Fruit fly (Drosophila melanogaster) whole organism, wandering third instar larva: ENCODE data around the gene hdly.

Source experiments
- Abd-B ChIP-seq: fragments of >200 bp; optimal IDR thresholded peaks from 2 replicates; lab custom pipeline; 2017; ENCODE audit warnings: missing biosample characterization, missing genetic modification characterization
- CG32264 ChIP-seq: fragments of 200-800 bp; sonication (Bioruptor generic); optimal IDR thresholded peaks from 2 replicates; lab custom pipeline; 2016; ENCODE audit warnings: missing biosample characterization, missing genetic modification characterization
- CG9705 ChIP-seq: fragments of 200-800 bp; sonication (Bioruptor generic); optimal IDR thresholded peaks from 2 replicates; lab custom pipeline; 2018; ENCODE audit warnings: missing biosample characterization, mild to moderate bottlenecking, missing genetic modification characterization
- CrebA ChIP-seq: fragments of 200-800 bp; sonication (Bioruptor generic); optimal IDR thresholded peaks from 2 replicates; lab custom pipeline; 2016; ENCODE audit warnings: missing biosample characterization, mild to moderate bottlenecking, missing genetic modification characterization, borderline replicate concordance
- Dfd ChIP-seq: fragments of >200 bp; optimal IDR thresholded peaks from 2 replicates; lab custom pipeline; 2017; ENCODE audit warnings: missing biosample characterization, missing genetic modification characterization
- Dif ChIP-seq: fragments of 200-275, 200-300 bp; sonication (Bioruptor generic); optimal IDR thresholded peaks from 2 replicates; lab custom pipeline; 2018; ENCODE audit warnings: missing biosample characterization, missing genetic modification characterization; ENCODE audit not compliant: partially characterized antibody
- GATAd ChIP-seq: sonication (Bioruptor generic); optimal IDR thresholded peaks from 2 replicates; lab custom pipeline; 2016; ENCODE audit warnings: missing biosample characterization, missing genetic modification characterization
- HLH106 ChIP-seq: fragments of 200-800 bp; optimal IDR thresholded peaks from 3 replicates; lab custom pipeline; 2019; ENCODE audit warnings: missing biosample characterization, mild to moderate bottlenecking, missing genetic modification characterization, moderate library complexity
- Hnf4 ChIP-seq: fragments of 200-800 bp; sonication (Bioruptor generic); optimal IDR thresholded peaks from 2 replicates; lab custom pipeline; 2016; ENCODE audit warnings: missing biosample characterization, mild to moderate bottlenecking, missing genetic modification characterization
- Hr78 ChIP-seq: fragments of >200 bp; optimal IDR thresholded peaks from 2 replicates; lab custom pipeline; 2017; ENCODE audit warnings: missing biosample characterization, missing genetic modification characterization
- Hr83 ChIP-seq: fragments of 200-300 bp; sonication (Bioruptor generic); optimal IDR thresholded peaks from 2 replicates; lab custom pipeline; 2016; ENCODE audit warnings: missing biosample characterization, mild to moderate bottlenecking, missing genetic modification characterization, moderate library complexity; ENCODE audit not compliant: poor library complexity, severe bottlenecking
- Jra ChIP-seq: sonication (Bioruptor generic); optimal IDR thresholded peaks from 2 replicates; lab custom pipeline; 2016; ENCODE audit warnings: missing biosample characterization, missing genetic modification characterization
- Rel ChIP-seq, 2 experiments: fragments of 200-800 bp; sonication (Bioruptor generic) in 1 of 2; optimal IDR thresholded peaks; 2 replicates in 1 of 2; 3 replicates in 1 of 2; lab custom pipeline; 2016 to 2019; ENCODE audit warnings: mild to moderate bottlenecking in 2 of 2, missing biosample characterization in 2 of 2, missing genetic modification characterization in 2 of 2, moderate library complexity in 1 of 2
- Sp1 ChIP-seq: fragments of 200-800 bp; sonication (Bioruptor generic); optimal IDR thresholded peaks from 3 replicates; lab custom pipeline; 2019; ENCODE audit warnings: missing biosample characterization, mild to moderate bottlenecking, missing genetic modification characterization, moderate library complexity
- br ChIP-seq: fragments of 200-800 bp; sonication (Bioruptor generic); optimal IDR thresholded peaks from 2 replicates; lab custom pipeline; 2016; ENCODE audit warnings: missing biosample characterization, missing genetic modification characterization
- brk ChIP-seq: fragments of 200-800 bp; sonication (Bioruptor generic); optimal IDR thresholded peaks from 2 replicates; lab custom pipeline; 2016; ENCODE audit warnings: missing biosample characterization, mild to moderate bottlenecking, missing genetic modification characterization
- dl ChIP-seq, 2 experiments: fragments of 175-275, 200-275 bp in 1 of 2; fragments of 200-275 bp in 1 of 2; sonication (Bioruptor generic); optimal IDR thresholded peaks; lab custom pipeline; 2018; ENCODE audit warnings: mild to moderate bottlenecking in 2 of 2, missing biosample characterization in 2 of 2, missing genetic modification characterization in 2 of 2, moderate library complexity in 2 of 2; ENCODE audit not compliant: partially characterized antibody in 2 of 2, insufficient read depth in 1 of 2
- dmrt93B ChIP-seq: fragments of 200-800 bp; sonication (Bioruptor generic); optimal IDR thresholded peaks from 2 replicates; lab custom pipeline; 2018; ENCODE audit warnings: missing biosample characterization, mild to moderate bottlenecking, missing genetic modification characterization
- ey ChIP-seq: fragments of 200-800 bp; sonication (Bioruptor generic); optimal IDR thresholded peaks from 2 replicates; lab custom pipeline; 2016; ENCODE audit warnings: missing biosample characterization, missing genetic modification characterization
- foxo ChIP-seq, 2 experiments: fragments of 200-800 bp; sonication (Bioruptor generic); optimal IDR thresholded peaks; 2 replicates in 1 of 2; 3 replicates in 1 of 2; lab custom pipeline; 2016 to 2017; ENCODE audit warnings: missing biosample characterization in 2 of 2, missing genetic modification characterization in 2 of 2
- fru ChIP-seq: fragments of 200-800 bp; sonication (Bioruptor generic); optimal IDR thresholded peaks from 3 replicates; lab custom pipeline; 2016; ENCODE audit warnings: missing biosample characterization, mild to moderate bottlenecking, missing genetic modification characterization
- h ChIP-seq: fragments of 200-800 bp; sonication (Bioruptor generic); optimal IDR thresholded peaks from 3 replicates; lab custom pipeline; 2016; ENCODE audit warnings: missing biosample characterization, mild to moderate bottlenecking, missing genetic modification characterization
- jim ChIP-seq: fragments of 175-275, 200-325 bp; sonication (Bioruptor generic); optimal IDR thresholded peaks from 2 replicates; lab custom pipeline; 2016; ENCODE audit warnings: missing biosample characterization, mild to moderate bottlenecking, missing genetic modification characterization
- lola ChIP-seq: fragments of >200 bp; optimal IDR thresholded peaks from 2 replicates; lab custom pipeline; 2017; ENCODE audit warnings: missing biosample characterization, missing genetic modification characterization
- pan ChIP-seq: fragments of >200 bp; optimal IDR thresholded peaks from 2 replicates; lab custom pipeline; 2017
- psq ChIP-seq: fragments of 200-800 bp; sonication (Bioruptor generic); optimal IDR thresholded peaks from 3 replicates; lab custom pipeline; 2017; ENCODE audit warnings: missing biosample characterization, mild to moderate bottlenecking, missing genetic modification characterization, moderate library complexity
- sage ChIP-seq: fragments of 200-800 bp; sonication (Bioruptor generic); optimal IDR thresholded peaks from 2 replicates; lab custom pipeline; 2016; ENCODE audit warnings: missing biosample characterization, mild to moderate bottlenecking, missing genetic modification characterization
- sv ChIP-seq: fragments of 200-800 bp; sonication (Bioruptor generic); optimal IDR thresholded peaks from 3 replicates; lab custom pipeline; 2016; ENCODE audit warnings: missing biosample characterization, missing genetic modification characterization
- tai ChIP-seq: sonication (Bioruptor generic); optimal IDR thresholded peaks from 2 replicates; lab custom pipeline; 2016; ENCODE audit warnings: missing biosample characterization, missing genetic modification characterization
- usp ChIP-seq: fragments of >200 bp; optimal IDR thresholded peaks from 2 replicates; lab custom pipeline; 2017; ENCODE audit warnings: missing biosample characterization, missing genetic modification characterization
- woc ChIP-seq: sonication (Bioruptor generic); optimal IDR thresholded peaks from 2 replicates; lab custom pipeline; 2016; ENCODE audit warnings: missing biosample characterization, mild to moderate bottlenecking, missing genetic modification characterization

Gene hdly

DNA sequence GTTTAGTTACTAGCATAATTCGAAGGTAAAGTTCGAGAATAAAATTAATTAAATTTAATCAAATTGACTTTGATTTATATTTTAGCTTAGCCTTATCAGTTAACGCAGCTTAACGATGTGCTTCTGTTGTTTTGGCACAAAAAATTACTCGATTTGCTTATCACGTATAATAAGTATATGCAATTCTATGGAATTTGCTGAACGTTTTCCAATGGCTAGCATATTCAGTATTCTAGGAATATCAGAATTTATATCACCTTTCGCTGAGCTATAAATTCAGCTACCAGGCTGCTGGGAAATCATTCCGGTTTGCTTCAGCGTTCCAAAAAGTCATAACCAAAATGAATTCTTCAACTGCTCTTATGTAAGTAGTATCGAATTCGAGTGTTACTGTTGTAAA is 43.4 kb upstream of the hdly start, which contains the start of gene TotA:
Gene TotA (plus strand): TSS at position 301 of the 400 bp plus-strand sequence.
- TF ChIP-seq Dif (GFP tag; lab: Kevin White, UChicago) (no peak), CG32264 (GFP tag; lab: Kevin White, UChicago) (no peak), Hr83 (no peak), usp (GFP tag; lab: Kevin White, UChicago) (no peak), fru (GFP tag; lab: Kevin White, UChicago) (no peak), ey (GFP tag; lab: Kevin White, UChicago) (no peak), Hnf4 (no peak), Sp1 (GFP tag; lab: Kevin White, UChicago) (no peak), Rel (GFP tag; optimal IDR thresholded peaks at IDR 0.05; lab: Kevin White, UChicago) (no peak), Rel (tag; optimal IDR thresholded peaks at IDR 0.05; lab: Kevin White, UChicago) (no peak), Abd-B (no peak), Hr78 (no peak), sv (GFP tag; lab: Kevin White, UChicago) (no peak), sage (GFP tag; lab: Kevin White, UChicago) (no peak), jim (GFP tag; lab: Kevin White, UChicago) (no peak), brk (GFP tag; lab: Kevin White, UChicago) (no peak), dl (GFP tag; optimal IDR thresholded peaks at IDR 0.05; lab: Kevin White, UChicago; ENCODE audit: insufficient read depth in 1 of 2, partially characterized antibody in 2 of 2) (no peak), h (no peak), Jra (GFP tag; lab: Kevin White, UChicago) (no peak), tai (no peak)
- TF ChIP-seq, all 38 proteins: peak for 0

DNA sequence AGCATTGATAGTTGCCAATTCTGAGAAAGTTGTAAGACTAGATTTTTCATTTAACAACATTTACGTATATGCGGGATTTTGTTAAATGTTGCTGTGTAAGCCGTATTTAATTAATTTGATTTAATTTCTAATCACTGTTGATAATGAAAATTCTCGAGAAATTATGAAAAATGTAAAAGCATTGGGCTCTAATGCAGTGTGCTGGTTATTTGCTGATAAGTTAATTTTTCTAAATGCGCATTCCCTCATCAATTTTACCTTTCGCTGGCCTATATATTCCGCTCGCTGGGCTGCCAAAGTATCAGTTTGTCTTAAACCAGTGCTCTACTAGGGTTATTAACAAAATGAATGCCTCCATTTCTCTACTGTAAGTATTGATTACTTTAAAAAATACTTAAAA is 41.4 kb upstream of the hdly start, which contains the start of gene TotC:
Gene TotC (plus strand): TSS at position 301 of the 400 bp plus-strand sequence.
- TF ChIP-seq dl (GFP tag; optimal IDR thresholded peaks at IDR 0.05; lab: Kevin White, UChicago; ENCODE audit: insufficient read depth in 1 of 2, partially characterized antibody in 2 of 2) (no peak), CG9705 (GFP tag; lab: Kevin White, UChicago) (no peak), HLH106 (tag; lab: Kevin White, UChicago) (no peak), CrebA (GFP tag; lab: Kevin White, UChicago) (no peak), GATAd (GFP tag; lab: Kevin White, UChicago) (no peak), tai (no peak), psq (GFP tag; lab: Kevin White, UChicago) (no peak), ey (GFP tag; lab: Kevin White, UChicago) (no peak), Dfd (GFP tag; lab: Kevin White, UChicago) (no peak), fru (GFP tag; lab: Kevin White, UChicago) (no peak), Sp1 (GFP tag; lab: Kevin White, UChicago) (no peak), CG32264 (GFP tag; lab: Kevin White, UChicago) (no peak), pan (lab: Kevin White, UChicago) (no peak), sage (GFP tag; lab: Kevin White, UChicago) (no peak), foxo (GFP tag; optimal IDR thresholded peaks at IDR 0.05; lab: Kevin White, UChicago) (no peak)

DNA sequence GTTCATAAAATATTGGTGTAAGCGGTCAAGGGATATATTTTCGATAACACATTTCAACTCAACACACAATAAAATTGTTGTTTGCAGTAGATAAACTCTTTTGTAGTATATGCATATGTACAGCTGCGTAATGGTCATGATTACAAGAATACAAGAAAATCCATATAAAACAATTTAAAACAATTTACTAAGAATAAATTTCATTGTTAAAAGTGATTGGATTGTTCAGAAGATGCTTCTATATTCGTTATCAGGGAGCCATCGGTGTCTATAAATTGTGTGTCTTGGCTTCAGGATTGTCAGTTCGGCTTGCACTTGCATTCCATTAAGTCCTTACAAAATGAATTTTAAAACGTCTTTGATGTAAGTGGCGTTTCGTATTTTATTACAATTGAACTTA is 40.5 kb upstream of the hdly start, which contains the start of gene TotB:
Gene TotB (plus strand): TSS at position 301 of the 400 bp plus-strand sequence.
- TF ChIP-seq Hr83 (no peak), Hnf4 (no peak), Hr78 (no peak), Dfd (GFP tag; lab: Kevin White, UChicago) (no peak), br (GFP tag; lab: Kevin White, UChicago) (no peak), sv (GFP tag; lab: Kevin White, UChicago) (no peak)

DNA sequence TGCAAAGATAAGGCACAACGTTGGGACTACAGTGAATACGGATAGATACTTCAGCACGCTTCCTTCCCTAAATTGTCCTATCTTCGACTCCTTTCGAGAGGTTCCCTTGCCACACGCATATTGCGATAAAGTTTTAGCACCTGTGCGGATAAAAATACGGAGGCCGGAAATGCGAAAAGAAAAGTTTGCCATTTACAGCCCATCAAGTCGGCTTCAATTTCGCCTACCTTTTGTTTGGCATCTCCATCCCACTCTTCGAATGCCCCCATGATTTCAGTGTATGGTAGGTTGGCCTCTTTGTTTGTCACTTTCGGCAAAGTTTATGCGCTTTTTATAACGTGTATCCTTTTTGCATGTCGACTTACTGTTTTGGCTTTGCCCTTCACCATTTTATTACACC is 37.4 kb upstream of the hdly start:
- no peak for TF ChIP-seq Dfd (GFP tag; lab: Kevin White, UChicago)
- no peak for TF ChIP-seq Rel (GFP tag; optimal IDR thresholded peaks at IDR 0.05; lab: Kevin White, UChicago)
- TF ChIP-seq Rel (tag; optimal IDR thresholded peaks at IDR 0.05; lab: Kevin White, UChicago) = no peak
- no peak for TF ChIP-seq dl (GFP tag; optimal IDR thresholded peaks at IDR 0.05; lab: Kevin White, UChicago; ENCODE audit: insufficient read depth in 1 of 2, partially characterized antibody in 2 of 2)
- TF ChIP-seq brk (GFP tag; lab: Kevin White, UChicago) = no peak
- no peak for TF ChIP-seq CrebA (GFP tag; lab: Kevin White, UChicago)
- TF ChIP-seq foxo (GFP tag; optimal IDR thresholded peaks at IDR 0.05; lab: Kevin White, UChicago) = no peak
- TF ChIP-seq dmrt93B (GFP tag; lab: Kevin White, UChicago) = no peak
- no peak for TF ChIP-seq br (GFP tag; lab: Kevin White, UChicago)
- TF ChIP-seq psq (GFP tag; lab: Kevin White, UChicago) = no peak
- TF ChIP-seq woc (GFP tag; lab: Kevin White, UChicago) = no peak
- no peak for TF ChIP-seq tai
- no peak for TF ChIP-seq lola (GFP tag; lab: Kevin White, UChicago)
- no peak for TF ChIP-seq Hnf4
